Worm (Caenorhabditis elegans) whole organism, mixed stage, embryonic: ENCODE results near the gene efl-1.

Experiments
- M03D4.4 ChIP-seq: sonication (generic microtip); optimal IDR thresholded peaks from 2 replicates; lab custom pipeline; 2017; ENCODE audit warnings: mild to moderate bottlenecking, missing genetic modification characterization, missing compliant biosample characterization
- bed-3 ChIP-seq: fragments of 200-800 bp; sonication (Bioruptor generic); optimal IDR thresholded peaks from 3 replicates; lab custom pipeline; 2018; ENCODE audit warnings: mild to moderate bottlenecking, missing genetic modification characterization, moderate library complexity, missing compliant biosample characterization
- blmp-1 ChIP-seq: fragments of 150-350 bp; optimal IDR thresholded peaks from 2 replicates; lab custom pipeline; 2014; ENCODE audit warnings: missing biosample characterization, missing genetic modification characterization
- ceh-39 ChIP-seq: fragments of 150-350 bp; optimal IDR thresholded peaks from 2 replicates; lab custom pipeline; 2014; ENCODE audit warnings: missing biosample characterization, missing genetic modification characterization
- ceh-43 ChIP-seq: fragments of 200-800 bp; sonication (Bioruptor generic); optimal IDR thresholded peaks from 2 replicates; lab custom pipeline; 2018; ENCODE audit warnings: mild to moderate bottlenecking, missing genetic modification characterization, moderate library complexity, missing compliant biosample characterization
- ceh-83 ChIP-seq: fragments of 200-800 bp; sonication (Bioruptor generic); optimal IDR thresholded peaks from 2 replicates; lab custom pipeline; 2018; ENCODE audit warnings: mild to moderate bottlenecking, missing genetic modification characterization, missing compliant biosample characterization
- ces-1 ChIP-seq: fragments of 150-350 bp; optimal IDR thresholded peaks from 2 replicates; lab custom pipeline; 2014; ENCODE audit warnings: missing biosample characterization, missing genetic modification reagents, missing genetic modification characterization
- cnd-1 ChIP-seq: fragments of 200-800 bp; sonication (Bioruptor generic); optimal IDR thresholded peaks from 2 replicates; lab custom pipeline; 2018; ENCODE audit warnings: mild to moderate bottlenecking, missing genetic modification characterization, missing compliant biosample characterization
- drap-1 ChIP-seq: fragments of 200-800 bp; sonication (Bioruptor generic); optimal IDR thresholded peaks from 3 replicates; lab custom pipeline; 2018; ENCODE audit warnings: mild to moderate bottlenecking, missing genetic modification characterization, missing compliant biosample characterization
- elt-1 ChIP-seq: sonication (generic microtip); optimal IDR thresholded peaks from 2 replicates; lab custom pipeline; 2017; ENCODE audit warnings: missing genetic modification characterization, mild to moderate bottlenecking, missing compliant biosample characterization, antibody characterized with exemption, moderate library complexity, borderline replicate concordance; ENCODE audit not compliant: insufficient read depth
- elt-3 ChIP-seq: fragments of 150-350 bp; optimal IDR thresholded peaks from 2 replicates; lab custom pipeline; 2014; ENCODE audit warnings: missing biosample characterization, missing genetic modification characterization
- flh-1 ChIP-seq: fragments of 200-800 bp; sonication (Bioruptor generic); optimal IDR thresholded peaks from 2 replicates; lab custom pipeline; 2018; ENCODE audit warnings: mild to moderate bottlenecking, missing genetic modification characterization, moderate library complexity, missing compliant biosample characterization
- ham-2 ChIP-seq: fragments of 200-800 bp; sonication (Bioruptor generic); optimal IDR thresholded peaks from 2 replicates; lab custom pipeline; 2018; ENCODE audit warnings: mild to moderate bottlenecking, missing genetic modification characterization, missing compliant biosample characterization
- hlh-1 ChIP-seq: fragments of 150-350 bp; optimal IDR thresholded peaks from 2 replicates; lab custom pipeline; 2014; ENCODE audit warnings: missing biosample characterization, missing genetic modification reagents, missing genetic modification characterization
- lin-13 ChIP-seq: fragments of 150-350 bp; optimal IDR thresholded peaks from 2 replicates; lab custom pipeline; 2014; ENCODE audit warnings: missing biosample characterization, missing genetic modification characterization
- lin-32 ChIP-seq: fragments of 200-800 bp; sonication (Bioruptor generic); optimal IDR thresholded peaks from 2 replicates; lab custom pipeline; 2018; ENCODE audit warnings: mild to moderate bottlenecking, missing genetic modification characterization, missing compliant biosample characterization
- lsy-2 ChIP-seq: fragments of 150-350 bp; optimal IDR thresholded peaks from 2 replicates; lab custom pipeline; 2014; ENCODE audit warnings: missing biosample characterization, missing genetic modification characterization
- mab-5 ChIP-seq: fragments of 150-350 bp; optimal IDR thresholded peaks from 2 replicates; lab custom pipeline; 2014; ENCODE audit warnings: missing biosample characterization, missing genetic modification characterization
- mep-1 ChIP-seq: fragments of 150-350 bp; optimal IDR thresholded peaks from 2 replicates; lab custom pipeline; 2017; ENCODE audit warnings: missing biosample characterization, missing genetic modification reagents, missing genetic modification characterization, inconsistent platforms
- mls-2 ChIP-seq: sonication (generic microtip); optimal IDR thresholded peaks from 2 replicates; lab custom pipeline; 2016; ENCODE audit warnings: mild to moderate bottlenecking, missing genetic modification characterization, moderate library complexity, missing compliant biosample characterization
- nhr-12 ChIP-seq: fragments of 150-350 bp; optimal IDR thresholded peaks from 2 replicates; lab custom pipeline; 2014; ENCODE audit warnings: missing biosample characterization, missing genetic modification characterization
- nhr-2 ChIP-seq: fragments of 150-350 bp; optimal IDR thresholded peaks from 2 replicates; lab custom pipeline; 2014; ENCODE audit warnings: missing biosample characterization, missing genetic modification characterization
- nhr-237 ChIP-seq: fragments of 150-350 bp; optimal IDR thresholded peaks from 2 replicates; lab custom pipeline; 2014; ENCODE audit warnings: missing biosample characterization, missing genetic modification characterization
- nhr-28 ChIP-seq: fragments of 150-350 bp; optimal IDR thresholded peaks from 2 replicates; lab custom pipeline; 2014; ENCODE audit warnings: missing biosample characterization, missing genetic modification characterization
- nhr-76 ChIP-seq: sonication (generic microtip); optimal IDR thresholded peaks from 2 replicates; lab custom pipeline; 2017; ENCODE audit warnings: missing biosample characterization, missing genetic modification characterization
- pha-4 ChIP-seq: fragments of 150-350 bp; optimal IDR thresholded peaks from 2 replicates; lab custom pipeline; 2018; ENCODE audit warnings: missing biosample characterization, missing genetic modification reagents, missing genetic modification characterization
- sem-2 ChIP-seq: fragments of 200-800 bp; sonication (Bioruptor generic); optimal IDR thresholded peaks from 2 replicates; lab custom pipeline; 2018; ENCODE audit warnings: mild to moderate bottlenecking, missing genetic modification characterization, missing compliant biosample characterization
- snpc-4 ChIP-seq: fragments of 150-350 bp; optimal IDR thresholded peaks from 2 replicates; lab custom pipeline; 2014; ENCODE audit warnings: missing biosample characterization, missing genetic modification characterization
- sptf-1 ChIP-seq: sonication (generic microtip); optimal IDR thresholded peaks from 2 replicates; lab custom pipeline; 2017; ENCODE audit warnings: mild to moderate bottlenecking, missing genetic modification characterization, moderate library complexity, missing compliant biosample characterization
- tbx-8 ChIP-seq: fragments of 200-800 bp; sonication (Bioruptor generic); optimal IDR thresholded peaks from 2 replicates; lab custom pipeline; 2018; ENCODE audit warnings: mild to moderate bottlenecking, missing genetic modification characterization, moderate library complexity, missing compliant biosample characterization
- unc-120 ChIP-seq: sonication (generic microtip); optimal IDR thresholded peaks from 2 replicates; lab custom pipeline; 2017; ENCODE audit warnings: missing genetic modification characterization, missing compliant biosample characterization; ENCODE audit not compliant: poor library complexity, severe bottlenecking
- unc-39 ChIP-seq: fragments of 150-350 bp; optimal IDR thresholded peaks from 2 replicates; lab custom pipeline; 2014; ENCODE audit warnings: missing biosample characterization, missing genetic modification characterization
- unc-62 ChIP-seq: fragments of 150-350 bp; optimal IDR thresholded peaks from 2 replicates; lab custom pipeline; 2014; ENCODE audit warnings: missing biosample characterization, missing genetic modification reagents, missing genetic modification characterization
- zip-8 ChIP-seq: fragments of 150-350 bp; optimal IDR thresholded peaks from 2 replicates; lab custom pipeline; 2014; ENCODE audit warnings: missing biosample characterization, missing genetic modification characterization
- ztf-11 ChIP-seq: fragments of 150-350 bp; optimal IDR thresholded peaks from 2 replicates; lab custom pipeline; 2014; ENCODE audit warnings: missing biosample characterization, missing genetic modification characterization

Gene efl-1

ce11 chrV:16965655-16966054, at the start of gene efl-1:
Gene efl-1, minus strand, starts transcription at chrV:16965675.
- TF ChIP-seq zip-8 = no peak
- TF ChIP-seq tbx-8 (GFP tag; lab: Kevin White, UChicago) = no peak
- no peak for TF ChIP-seq unc-39
- TF ChIP-seq nhr-2 (tag; lab: Kevin White, UChicago) = no peak
- TF ChIP-seq ceh-39 = peak; percentile 31
- no peak for TF ChIP-seq blmp-1 (tag; lab: Kevin White, UChicago)
- TF ChIP-seq sem-2 (GFP tag; lab: Kevin White, UChicago) = no peak
- peak; percentile 37 for TF ChIP-seq ztf-11 (tag; lab: Kevin White, UChicago)
- peak; percentile 37 for TF ChIP-seq sptf-1
- TF ChIP-seq mls-2 (tag; lab: Kevin White, UChicago) = no peak
- no peak for TF ChIP-seq nhr-12 (tag; lab: Kevin White, UChicago)
- TF ChIP-seq flh-1 (GFP tag; lab: Kevin White, UChicago) = no peak
- peak; percentile 82 for TF ChIP-seq lsy-2
- no peak for TF ChIP-seq ceh-43 (GFP tag; lab: Kevin White, UChicago)
- no peak for TF ChIP-seq elt-1 (tag; lab: Kevin White, UChicago)
- peak; percentile 58 for TF ChIP-seq pha-4 (tag; lab: Kevin White, UChicago)
- TF ChIP-seq lin-32 (GFP tag; lab: Kevin White, UChicago) = no peak
- peak; percentile 98 for TF ChIP-seq mep-1
- no peak for TF ChIP-seq ceh-83 (GFP tag; lab: Kevin White, UChicago)
- peak; percentile 47 for TF ChIP-seq elt-3 (tag; lab: Kevin White, UChicago)
- TF ChIP-seq ces-1 = peak; percentile 96
- TF ChIP-seq nhr-76 (tag; lab: Kevin White, UChicago) = no peak
- TF ChIP-seq mab-5 (tag; lab: Kevin White, UChicago) = peak; percentile 52
- peak; percentile 88 for TF ChIP-seq lin-13
- no peak for TF ChIP-seq nhr-28 (tag; lab: Kevin White, UChicago)
- peak; percentile 88 for TF ChIP-seq nhr-237 (tag; lab: Kevin White, UChicago)
- no peak for TF ChIP-seq cnd-1
- no peak for TF ChIP-seq bed-3 (GFP tag; lab: Kevin White, UChicago)
- no peak for TF ChIP-seq M03D4.4
- TF ChIP-seq ham-2 (GFP tag; lab: Kevin White, UChicago) = no peak
- peak; percentile 33 for TF ChIP-seq hlh-1
- TF ChIP-seq unc-62 (GFP tag; lab: Kevin White, UChicago) = peak; percentile 36
- TF ChIP-seq drap-1 = peak; percentile 77
- TF ChIP-seq snpc-4 (tag; lab: Kevin White, UChicago) = no peak
- no peak for TF ChIP-seq unc-120 (tag; lab: Kevin White, UChicago)

- TF ChIP-seq ztf-11 (tag; lab: Kevin White, UChicago) = no peak
- no peak for TF ChIP-seq flh-1 (GFP tag; lab: Kevin White, UChicago)
- TF ChIP-seq nhr-237 (tag; lab: Kevin White, UChicago) = no peak
- no peak for TF ChIP-seq mab-5 (tag; lab: Kevin White, UChicago)
- no peak for TF ChIP-seq ces-1
- no peak for TF ChIP-seq lin-32 (GFP tag; lab: Kevin White, UChicago)
- TF ChIP-seq ceh-39 = no peak
- no peak for TF ChIP-seq snpc-4 (tag; lab: Kevin White, UChicago)
- TF ChIP-seq blmp-1 (tag; lab: Kevin White, UChicago) = no peak
- no peak for TF ChIP-seq M03D4.4
- no peak for TF ChIP-seq bed-3 (GFP tag; lab: Kevin White, UChicago)
- TF ChIP-seq tbx-8 (GFP tag; lab: Kevin White, UChicago) = no peak
- TF ChIP-seq nhr-28 (tag; lab: Kevin White, UChicago) = no peak
- TF ChIP-seq cnd-1 = no peak
- no peak for TF ChIP-seq elt-1 (tag; lab: Kevin White, UChicago)
- no peak for TF ChIP-seq elt-3 (tag; lab: Kevin White, UChicago)
- no peak for TF ChIP-seq hlh-1
- TF ChIP-seq, all 35 proteins: peak for 0
Measured at ce11 chrV:17014050-17014449, 48.6 kb upstream of the efl-1 start, which contains the start of gene clc-13. Gene clc-13, plus strand, starts transcription at chrV:17014408.

ce11 chrV:17013232-17013631, 47.8 kb upstream of the efl-1 start, which contains the start of gene clec-241:
Gene clec-241, minus strand, starts transcription at chrV:17013332.
- TF ChIP-seq mab-5 (tag; lab: Kevin White, UChicago) (no peak), nhr-2 (tag; lab: Kevin White, UChicago) (no peak), M03D4.4 (no peak), unc-120 (tag; lab: Kevin White, UChicago) (no peak), elt-1 (tag; lab: Kevin White, UChicago) (no peak), ces-1 (no peak), ceh-43 (GFP tag; lab: Kevin White, UChicago) (no peak), sem-2 (GFP tag; lab: Kevin White, UChicago) (no peak), lsy-2 (no peak), ztf-11 (tag; lab: Kevin White, UChicago) (no peak), nhr-28 (tag; lab: Kevin White, UChicago) (no peak), unc-62 (GFP tag; lab: Kevin White, UChicago) (no peak)
- TF ChIP-seq, all 35 proteins: peak for 0
